Worm (Caenorhabditis elegans): ENCODE data around the gene W03C9.1.

DNA sequence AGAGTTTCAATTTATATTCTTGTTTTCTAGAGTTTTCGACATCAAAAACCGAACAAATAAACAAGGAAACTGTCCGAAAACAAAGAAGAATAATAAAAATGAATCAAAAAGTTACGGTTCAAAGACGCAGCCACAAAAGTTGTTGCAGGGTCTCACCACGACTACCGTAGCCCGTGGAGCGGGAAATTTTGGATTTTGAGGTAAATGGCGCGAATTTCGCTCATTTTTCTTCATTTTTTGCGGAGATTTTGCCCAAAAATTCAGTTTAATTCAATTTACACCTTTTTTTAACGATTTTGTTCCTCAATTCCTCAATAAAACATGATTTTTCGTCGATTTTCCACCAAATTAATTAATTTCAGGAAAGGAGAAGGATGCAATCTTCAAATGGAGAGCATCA is 6.3 kb upstream of the W03C9.1 start, which contains the start of gene mex-1:
- TF ChIP-seq lin-13 (GFP tag; optimal IDR thresholded peaks at IDR 0.05) (no peak), unc-39 (tag; optimal IDR thresholded peaks at IDR 0.05) (no peak), F13H6.1 (tag; optimal IDR thresholded peaks at IDR 0.05) (no peak), egl-27 (tag; optimal IDR thresholded peaks at IDR 0.05) (no peak), nhr-77 (tag; optimal IDR thresholded peaks at IDR 0.05) (no peak), elt-1 (tag; optimal IDR thresholded peaks at IDR 0.05) (no peak), snpc-4 (tag; optimal IDR thresholded peaks at IDR 0.05) (no peak), nhr-237 (tag; optimal IDR thresholded peaks at IDR 0.05) (no peak), ceh-82 (tag; optimal IDR thresholded peaks at IDR 0.05) (no peak), fos-1 (tag; optimal IDR thresholded peaks at IDR 0.05) (no peak)

All from whole organism, L2 larva.